Fruit fly (Drosophila melanogaster) whole organism, embryonic: ENCODE measurements around the gene Chchd3.

Source experiments
- Atf6 ChIP-seq: fragments of 200-800 bp; sonication (Bioruptor generic); IDR thresholded peaks from 2 replicates; pipeline ENCODE4 v1.3.6; 2022; ENCODE audit warnings: missing biosample characterization, missing genetic modification characterization
- Bteb2 ChIP-seq: fragments of 200-800 bp; sonication (Bioruptor generic); optimal IDR thresholded peaks from 2 replicates; lab custom pipeline; 2016; ENCODE audit warnings: missing biosample characterization, missing genetic modification characterization
- CG10209 ChIP-seq: fragments of 200-800 bp; sonication (Bioruptor generic); optimal IDR thresholded peaks from 3 replicates; lab custom pipeline; 2017; ENCODE audit warnings: missing biosample characterization, mild to moderate bottlenecking, missing genetic modification characterization, missing genetic modification reagents
- CG10979 ChIP-seq: fragments of 200-800 bp; sonication (Bioruptor generic); optimal IDR thresholded peaks from 2 replicates; lab custom pipeline; 2018; ENCODE audit warnings: missing biosample characterization, mild to moderate bottlenecking, missing genetic modification characterization, moderate library complexity
- CG11093 ChIP-seq: fragments of 200-800 bp; sonication (Bioruptor generic); IDR thresholded peaks from 3 replicates; pipeline ENCODE4 v1.3.6; 2022; ENCODE audit warnings: missing biosample characterization, missing genetic modification characterization
- CG11695 ChIP-seq: fragments of 200-800 bp; sonication (Bioruptor generic); IDR thresholded peaks from 3 replicates; pipeline ENCODE4 v1.3.6; 2022; ENCODE audit warnings: missing biosample characterization, missing genetic modification characterization
- CG12299 ChIP-seq: fragments of 200-800 bp; sonication (Bioruptor generic); optimal IDR thresholded peaks from 2 replicates; lab custom pipeline; 2018; ENCODE audit warnings: missing biosample characterization, mild to moderate bottlenecking, missing genetic modification characterization
- CG12659 ChIP-seq: fragments of 200-800 bp; sonication (Bioruptor generic); optimal IDR thresholded peaks from 3 replicates; lab custom pipeline; 2017; ENCODE audit warnings: mild to moderate bottlenecking, missing biosample characterization, missing genetic modification reagents, missing genetic modification characterization
- CG13123 ChIP-seq: fragments of 200-800 bp; sonication (Bioruptor generic); optimal IDR thresholded peaks from 2 replicates; lab custom pipeline; 2016; ENCODE audit warnings: missing biosample characterization, missing genetic modification characterization
- CG13424 ChIP-seq: fragments of 200-800 bp; sonication (Bioruptor generic); optimal IDR thresholded peaks from 2 replicates; lab custom pipeline; 2019; ENCODE audit warnings: missing biosample characterization, mild to moderate bottlenecking, missing genetic modification characterization, moderate library complexity
- CG15073 ChIP-seq: fragments of 200-800 bp; sonication (Bioruptor generic); optimal IDR thresholded peaks from 2 replicates; lab custom pipeline; 2016; ENCODE audit warnings: missing biosample characterization, missing genetic modification characterization
- CG1529 ChIP-seq: fragments of 200-800 bp; sonication (Bioruptor generic); optimal IDR thresholded peaks from 3 replicates; lab custom pipeline; 2018; ENCODE audit warnings: missing biosample characterization, missing genetic modification characterization
- CG15479 ChIP-seq: fragments of 200-800 bp; sonication (Bioruptor generic); optimal IDR thresholded peaks from 3 replicates; lab custom pipeline; 2019; ENCODE audit warnings: missing biosample characterization, mild to moderate bottlenecking, missing genetic modification characterization, moderate library complexity
- CG15514 ChIP-seq: fragments of 200-800 bp; sonication (Bioruptor generic); optimal IDR thresholded peaks from 3 replicates; lab custom pipeline; 2017; ENCODE audit warnings: missing biosample characterization, missing genetic modification characterization, mild to moderate bottlenecking, moderate library complexity, missing genetic modification reagents
- CG1647 ChIP-seq: fragments of 200-800 bp; sonication (Bioruptor generic); optimal IDR thresholded peaks from 3 replicates; lab custom pipeline; 2016; ENCODE audit warnings: missing biosample characterization, missing genetic modification characterization
- CG17359 ChIP-seq: fragments of 200-800 bp; sonication (Bioruptor generic); optimal IDR thresholded peaks from 3 replicates; lab custom pipeline; 2018; ENCODE audit warnings: missing biosample characterization, mild to moderate bottlenecking, missing genetic modification characterization, moderate library complexity
- CG17361 ChIP-seq: fragments of 200-800 bp; sonication (Bioruptor generic); IDR thresholded peaks from 3 replicates; pipeline ENCODE4 v1.3.6; 2022; ENCODE audit warnings: missing biosample characterization, missing genetic modification characterization
- CG2120 ChIP-seq: fragments of 200-800 bp; sonication (Bioruptor generic); optimal IDR thresholded peaks from 3 replicates; lab custom pipeline; 2016; ENCODE audit warnings: missing biosample characterization, missing genetic modification characterization
- CG8478 ChIP-seq: fragments of >200 bp; optimal IDR thresholded peaks from 2 replicates; lab custom pipeline; 2018
- CG8924 ChIP-seq: fragments of 200-800 bp; optimal IDR thresholded peaks from 3 replicates; lab custom pipeline; 2019; ENCODE audit warnings: missing biosample characterization, mild to moderate bottlenecking, missing genetic modification characterization, moderate library complexity
- CG9817 ChIP-seq: fragments of 200-800 bp; sonication (Bioruptor generic); optimal IDR thresholded peaks from 2 replicates; lab custom pipeline; 2018; ENCODE audit warnings: missing biosample characterization, mild to moderate bottlenecking, missing genetic modification characterization, moderate library complexity
- Doc2 ChIP-seq: fragments of 200-800 bp; sonication (Bioruptor generic); IDR thresholded peaks from 2 replicates; pipeline ENCODE4 v1.3.6; 2022; ENCODE audit warnings: missing biosample characterization, missing genetic modification characterization
- Dp ChIP-seq: fragments of 200-800 bp; sonication (Bioruptor generic); optimal IDR thresholded peaks from 2 replicates; lab custom pipeline; 2018; ENCODE audit warnings: missing biosample characterization, mild to moderate bottlenecking, missing genetic modification characterization, moderate library complexity
- Elba2 ChIP-seq: fragments of 200-800 bp; sonication (Bioruptor generic); optimal IDR thresholded peaks from 3 replicates; lab custom pipeline; 2016; ENCODE audit warnings: missing biosample characterization, missing genetic modification characterization
- Ets97D ChIP-seq: fragments of 200-800 bp; sonication (Bioruptor generic); optimal IDR thresholded peaks from 3 replicates; lab custom pipeline; 2016; ENCODE audit warnings: missing biosample characterization, missing genetic modification characterization
- Gug ChIP-seq: fragments of 200-800 bp; sonication (Bioruptor generic); IDR thresholded peaks from 4 replicates; pipeline ENCODE4 v1.3.6; 2022; ENCODE audit warnings: missing biosample characterization, missing genetic modification characterization
- HHEX ChIP-seq: fragments of 200-800 bp; sonication (Bioruptor generic); optimal IDR thresholded peaks from 3 replicates; lab custom pipeline; 2017; ENCODE audit warnings: missing biosample characterization, mild to moderate bottlenecking, missing genetic modification characterization, missing genetic modification reagents
- Hr78 ChIP-seq, 2 experiments: fragments of 200-800 bp in 1 of 2; fragments of >200 bp in 1 of 2; sonication (Bioruptor generic) in 1 of 2; optimal IDR thresholded peaks; 2 replicates each; lab custom pipeline; 2017 to 2019; ENCODE audit warnings: missing biosample characterization in 2 of 2, missing genetic modification characterization in 2 of 2, mild to moderate bottlenecking in 1 of 2, moderate library complexity in 1 of 2
- Jarid2 ChIP-seq: fragments of 200-800 bp; sonication (Bioruptor generic); optimal IDR thresholded peaks from 3 replicates; lab custom pipeline; 2017; ENCODE audit warnings: mild to moderate bottlenecking, missing biosample characterization, missing genetic modification reagents, missing genetic modification characterization
- Lim3 ChIP-seq: fragments of 200-800 bp; sonication (Bioruptor generic); IDR thresholded peaks from 2 replicates; pipeline ENCODE4 v1.3.6; 2022; ENCODE audit warnings: missing biosample characterization, missing genetic modification characterization
- NK7.1 ChIP-seq: fragments of 200-800 bp; sonication (Bioruptor generic); optimal IDR thresholded peaks from 3 replicates; lab custom pipeline; 2016; ENCODE audit warnings: missing biosample characterization, missing genetic modification characterization
- Ravus ChIP-seq: fragments of 200-800 bp; sonication (Bioruptor generic); IDR thresholded peaks from 2 replicates; pipeline ENCODE4 v1.3.6; 2022; ENCODE audit warnings: missing biosample characterization, missing genetic modification characterization
- bsh ChIP-seq, 2 experiments: fragments of 200-800 bp; sonication (Bioruptor generic); optimal IDR thresholded peaks; 2 replicates each; lab custom pipeline; 2017 to 2018; ENCODE audit warnings: mild to moderate bottlenecking in 2 of 2, missing biosample characterization in 2 of 2, missing genetic modification characterization in 2 of 2, moderate library complexity in 1 of 2
- cas ChIP-seq: fragments of 200-800 bp; sonication (Bioruptor generic); IDR thresholded peaks from 2 replicates; pipeline ENCODE4 v1.3.6; 2022; ENCODE audit warnings: missing biosample characterization, missing genetic modification characterization
- corto ChIP-seq: fragments of 200-800 bp; sonication (Bioruptor generic); optimal IDR thresholded peaks from 2 replicates; lab custom pipeline; 2016; ENCODE audit warnings: missing biosample characterization, mild to moderate bottlenecking, missing genetic modification characterization, moderate library complexity
- crc ChIP-seq: fragments of 200-800 bp; sonication (Bioruptor generic); optimal IDR thresholded peaks from 2 replicates; lab custom pipeline; 2016; ENCODE audit warnings: missing biosample characterization, missing genetic modification characterization
- croc ChIP-seq: fragments of 200-800 bp; sonication (Bioruptor generic); conservative IDR thresholded peaks from 3 replicates; pipeline ENCODE4 v1.3.6; 2022; ENCODE audit warnings: missing biosample characterization, missing genetic modification characterization
- da ChIP-seq: fragments of 200-800 bp; sonication (Bioruptor generic); optimal IDR thresholded peaks from 2 replicates; lab custom pipeline; 2016; ENCODE audit warnings: missing biosample characterization, missing genetic modification characterization
- ems ChIP-seq: fragments of 200-800 bp; sonication (Bioruptor generic); optimal IDR thresholded peaks from 3 replicates; lab custom pipeline; 2016; ENCODE audit warnings: missing biosample characterization, missing genetic modification characterization
- gce ChIP-seq: fragments of 200-800 bp; sonication (Bioruptor generic); IDR thresholded peaks from 3 replicates; pipeline ENCODE4 v1.3.6; 2022; ENCODE audit warnings: missing biosample characterization, missing genetic modification characterization
- grn ChIP-seq: fragments of 200-800 bp; sonication (Bioruptor generic); optimal IDR thresholded peaks from 3 replicates; lab custom pipeline; 2017; ENCODE audit warnings: missing biosample characterization, missing genetic modification characterization
- h ChIP-seq: fragments of >200 bp; optimal IDR thresholded peaks from 2 replicates; lab custom pipeline; 2017
- hb ChIP-seq: fragments of 200-800 bp; sonication (Bioruptor generic); IDR thresholded peaks from 3 replicates; pipeline ENCODE4 v1.3.6; 2022; ENCODE audit warnings: missing biosample characterization, missing genetic modification characterization; ENCODE audit not compliant: partially characterized antibody
- lab ChIP-seq: fragments of 200-800 bp; sonication (Bioruptor generic); optimal IDR thresholded peaks from 3 replicates; lab custom pipeline; 2017; ENCODE audit warnings: missing biosample characterization, missing genetic modification characterization, mild to moderate bottlenecking, moderate library complexity, missing genetic modification reagents
- pb ChIP-seq: fragments of 200-800 bp; sonication (Bioruptor generic); optimal IDR thresholded peaks from 3 replicates; lab custom pipeline; 2016; ENCODE audit warnings: missing biosample characterization, missing genetic modification characterization
- peb ChIP-seq: fragments of 200-800 bp; sonication (Bioruptor generic); IDR thresholded peaks from 2 replicates; pipeline ENCODE4 v1.3.6; 2022; ENCODE audit warnings: missing biosample characterization, missing genetic modification characterization
- sqz ChIP-seq: fragments of 200-800 bp; sonication (Bioruptor generic); optimal IDR thresholded peaks from 3 replicates; lab custom pipeline; 2018; ENCODE audit warnings: missing biosample characterization, mild to moderate bottlenecking, missing genetic modification characterization
- trem ChIP-seq: fragments of 200-800 bp; optimal IDR thresholded peaks from 3 replicates; lab custom pipeline; 2019; ENCODE audit warnings: missing biosample characterization, mild to moderate bottlenecking, missing genetic modification characterization, moderate library complexity
- unpg ChIP-seq: fragments of 200-800 bp; sonication (Bioruptor generic); optimal IDR thresholded peaks from 3 replicates; lab custom pipeline; 2018; ENCODE audit warnings: missing biosample characterization, mild to moderate bottlenecking, missing genetic modification characterization, moderate library complexity

Gene Chchd3

dm6 chr3R:31059807-31060707, 6.3 kb upstream of the Chchd3 start (continued):
- TF ChIP-seq CG11093 (GFP tag; lab: Robert Waterston, UW) = no peak
- peak; percentile 49; the same call in 1 of the 3 replicates for TF ChIP-seq CG17361 (GFP tag; lab: Robert Waterston, UW)
- TF ChIP-seq Bteb2 (GFP tag; lab: Kevin White, UChicago) = no peak
- no peak for TF ChIP-seq CG12299 (tag; lab: Kevin White, UChicago)
- TF ChIP-seq hb (GFP tag; lab: Robert Waterston, UW) = no peak
- TF ChIP-seq CG10979 (tag; lab: Kevin White, UChicago) = no peak
- TF ChIP-seq h (lab: Kevin White, UChicago) = no peak
- peak in 1 of 2 experiments; percentile 61 for TF ChIP-seq bsh (GFP tag; optimal IDR thresholded peaks at IDR 0.05; lab: Kevin White, UChicago)
- no peak for TF ChIP-seq Ets97D
- TF ChIP-seq CG13424 = peak; percentile 21
- peak; percentile 10 for TF ChIP-seq CG15514
- no peak for TF ChIP-seq CG13123
- peak; percentile 33; the same call in 1 of the 2 replicates for TF ChIP-seq peb (GFP tag; lab: Robert Waterston, UW)
- TF ChIP-seq trem = peak; percentile 9
- no peak for TF ChIP-seq CG15073 (GFP tag; lab: Kevin White, UChicago)
- TF ChIP-seq CG2120 (GFP tag; lab: Kevin White, UChicago) = peak; percentile 20
- no peak for TF ChIP-seq CG1529
- TF ChIP-seq crc = no peak
- TF ChIP-seq cas (GFP tag; lab: Robert Waterston, UW) = no peak
- TF ChIP-seq lab = peak; percentile 42
- no peak for TF ChIP-seq Dp (GFP tag; lab: Kevin White, UChicago)
- no peak for TF ChIP-seq corto
- TF ChIP-seq CG17359 (tag; lab: Kevin White, UChicago) = peak; percentile 45
- no peak for TF ChIP-seq Lim3 (GFP tag; lab: Robert Waterston, UW)
- no peak for TF ChIP-seq NK7.1 (GFP tag; lab: Kevin White, UChicago)
- no peak for TF ChIP-seq grn
- TF ChIP-seq pb (GFP tag; lab: Kevin White, UChicago) = no peak
- TF ChIP-seq da (GFP tag; lab: Kevin White, UChicago) = no peak
- TF ChIP-seq CG11695 (GFP tag; lab: Robert Waterston, UW) = peak; percentile 46; the same call in 1 of the 3 replicates
- TF ChIP-seq Gug (GFP tag; lab: Robert Waterston, UW) = peak; percentile 43; the same call in 1 of the 4 replicates
- no peak for TF ChIP-seq Ravus
- TF ChIP-seq unpg = peak; percentile 64
- no peak for TF ChIP-seq CG8924 (tag; lab: Kevin White, UChicago)
- no peak for TF ChIP-seq Jarid2 (GFP tag; lab: Kevin White, UChicago)
- TF ChIP-seq Hr78 (GFP tag; optimal IDR thresholded peaks at IDR 0.05; lab: Kevin White, UChicago) = no peak
- no peak for TF ChIP-seq CG1647 (GFP tag; lab: Kevin White, UChicago)
- peak; percentile 60 for TF ChIP-seq HHEX (GFP tag; lab: Kevin White, UChicago)
- no peak for TF ChIP-seq sqz (GFP tag; lab: Kevin White, UChicago)
- 0 out of 2 replicates have a peak, but pooled peaks have one; percentile 43 for TF ChIP-seq Atf6 (GFP tag; lab: Robert Waterston, UW)
- TF ChIP-seq croc = no peak
- TF ChIP-seq CG9817 (tag; lab: Kevin White, UChicago) = peak; percentile 23
- peak; percentile 90 for TF ChIP-seq Elba2
- TF ChIP-seq CG10209 (GFP tag; lab: Kevin White, UChicago) = peak; percentile 17
- TF ChIP-seq Doc2 = no peak
- no peak for TF ChIP-seq CG12659
- no peak for TF ChIP-seq CG8478
- TF ChIP-seq CG15479 = no peak
- TF ChIP-seq gce (GFP tag; lab: Robert Waterston, UW) = no peak
- no peak for TF ChIP-seq ems
